Worm (Caenorhabditis elegans) whole organism, L3 larva: Measurements from ENCODE around the gene cnc-5.
A peak's percentile ranks its signal among the peaks of the same experiment; 100 is the strongest.

Experiments
- ZK546.5 ChIP-seq: sonication (generic microtip); optimal IDR thresholded peaks from 2 replicates; lab custom pipeline; 2017; ENCODE audit warnings: missing biosample characterization, missing genetic modification characterization
- ama-1 ChIP-seq: fragments of 150-350 bp; optimal IDR thresholded peaks from 2 replicates; lab custom pipeline; 2018
- ceh-16 ChIP-seq: sonication (generic microtip); optimal IDR thresholded peaks from 2 replicates; lab custom pipeline; 2017; ENCODE audit warnings: missing biosample characterization, missing genetic modification characterization
- ceh-82 ChIP-seq: fragments of 150-350 bp; optimal IDR thresholded peaks from 2 replicates; lab custom pipeline; 2014; ENCODE audit warnings: missing biosample characterization, missing genetic modification characterization
- ceh-9 ChIP-seq: sonication (generic microtip); optimal IDR thresholded peaks from 2 replicates; lab custom pipeline; 2018; ENCODE audit warnings: missing biosample characterization, missing genetic modification characterization
- daf-12 ChIP-seq: fragments of 150-350 bp; optimal IDR thresholded peaks from 2 replicates; lab custom pipeline; 2014; ENCODE audit warnings: missing biosample characterization, missing genetic modification reagents, missing genetic modification characterization
- egl-5 ChIP-seq: fragments of 150-350 bp; optimal IDR thresholded peaks from 2 replicates; lab custom pipeline; 2017; ENCODE audit warnings: missing biosample characterization, missing genetic modification reagents, missing genetic modification characterization, inconsistent platforms
- elt-1 ChIP-seq: fragments of 150-350 bp; optimal IDR thresholded peaks from 2 replicates; lab custom pipeline; 2014; ENCODE audit warnings: missing biosample characterization, missing genetic modification characterization
- elt-2 ChIP-seq: sonication (generic microtip); optimal IDR thresholded peaks from 2 replicates; lab custom pipeline; 2016; ENCODE audit warnings: missing genetic modification reagents, mild to moderate bottlenecking, missing genetic modification characterization, missing compliant biosample characterization
- elt-3 ChIP-seq, 3 experiments: fragments of 150-350 bp in 1 of 3; sonication (generic microtip) in 2 of 3; optimal IDR thresholded peaks; 2 replicates in 2 of 3; 4 replicates in 1 of 3; lab custom pipeline; 2014 to 2017; ENCODE audit warnings: missing biosample characterization in 3 of 3, missing genetic modification characterization in 3 of 3
- eor-1 ChIP-seq, 2 experiments: fragments of 150-350 bp; optimal IDR thresholded peaks; 2 replicates each; lab custom pipeline; 2014 to 2018; ENCODE audit warnings: missing biosample characterization in 2 of 2, missing genetic modification characterization in 2 of 2
- fkh-2 ChIP-seq: fragments of 150-350 bp; optimal IDR thresholded peaks from 2 replicates; lab custom pipeline; 2014; ENCODE audit warnings: missing biosample characterization, missing genetic modification reagents, missing genetic modification characterization
- hmg-11 ChIP-seq: sonication (generic microtip); optimal IDR thresholded peaks from 2 replicates; lab custom pipeline; 2016; ENCODE audit warnings: missing genetic modification characterization, missing compliant biosample characterization
- jun-1 ChIP-seq: fragments of 150-350 bp; optimal IDR thresholded peaks from 2 replicates; lab custom pipeline; 2014; ENCODE audit warnings: missing biosample characterization, missing genetic modification reagents, missing genetic modification characterization
- lin-39 ChIP-seq: fragments of 150-350 bp; optimal IDR thresholded peaks from 2 replicates; lab custom pipeline; 2018; ENCODE audit warnings: missing biosample characterization, missing genetic modification reagents, missing genetic modification characterization
- lsy-12 ChIP-seq: sonication (generic microtip); optimal IDR thresholded peaks from 2 replicates; lab custom pipeline; 2016; ENCODE audit warnings: mild to moderate bottlenecking, missing genetic modification characterization, missing compliant biosample characterization
- mdl-1 ChIP-seq: fragments of 150-350 bp; optimal IDR thresholded peaks from 2 replicates; lab custom pipeline; 2014; ENCODE audit warnings: missing biosample characterization, missing genetic modification characterization
- mml-1 ChIP-seq: fragments of 150-350 bp; sonication (generic microtip); optimal IDR thresholded peaks from 3 replicates; lab custom pipeline; 2014; ENCODE audit warnings: missing biosample characterization, missing genetic modification characterization
- nfya-1 ChIP-seq: sonication (generic microtip); optimal IDR thresholded peaks from 2 replicates; lab custom pipeline; 2017; ENCODE audit warnings: missing genetic modification characterization, mild to moderate bottlenecking, missing compliant biosample characterization, antibody characterized with exemption, moderate library complexity; ENCODE audit not compliant: insufficient read depth
- nhr-11 ChIP-seq: fragments of 150-350 bp; optimal IDR thresholded peaks from 2 replicates; lab custom pipeline; 2014; ENCODE audit warnings: missing biosample characterization, missing genetic modification characterization
- nhr-12 ChIP-seq: fragments of 150-350 bp; optimal IDR thresholded peaks from 2 replicates; lab custom pipeline; 2014; ENCODE audit warnings: missing biosample characterization, missing genetic modification characterization
- nhr-23 ChIP-seq: fragments of 150-350 bp; optimal IDR thresholded peaks from 2 replicates; lab custom pipeline; 2014; ENCODE audit warnings: missing biosample characterization, missing genetic modification reagents, missing genetic modification characterization
- nhr-237 ChIP-seq: fragments of 150-350 bp; optimal IDR thresholded peaks from 2 replicates; lab custom pipeline; 2014; ENCODE audit warnings: missing biosample characterization, missing genetic modification characterization
- nhr-25 ChIP-seq: sonication (generic microtip); optimal IDR thresholded peaks from 2 replicates; lab custom pipeline; 2017; ENCODE audit warnings: missing biosample characterization, missing genetic modification characterization
- nhr-28 ChIP-seq: fragments of 150-350 bp; optimal IDR thresholded peaks from 2 replicates; lab custom pipeline; 2014; ENCODE audit warnings: missing biosample characterization, missing genetic modification characterization
- nhr-43 ChIP-seq: sonication (generic microtip); optimal IDR thresholded peaks from 2 replicates; lab custom pipeline; 2016; ENCODE audit warnings: mild to moderate bottlenecking, missing genetic modification characterization, missing compliant biosample characterization; ENCODE audit not compliant: poor library complexity, severe bottlenecking
- nhr-67 ChIP-seq: fragments of 150-350 bp; optimal IDR thresholded peaks from 2 replicates; lab custom pipeline; 2014; ENCODE audit warnings: missing biosample characterization, missing genetic modification characterization
- nhr-76 ChIP-seq: fragments of 150-350 bp; sonication (generic microtip); optimal IDR thresholded peaks from 5 replicates; lab custom pipeline; 2014; ENCODE audit warnings: missing biosample characterization, missing genetic modification characterization
- pha-4 ChIP-seq: fragments of 150-350 bp; optimal IDR thresholded peaks from 2 replicates; lab custom pipeline; 2014; ENCODE audit warnings: missing biosample characterization, missing genetic modification reagents, missing genetic modification characterization
- pqm-1 ChIP-seq: fragments of 150-350 bp; optimal IDR thresholded peaks from 2 replicates; lab custom pipeline; 2017; ENCODE audit warnings: missing biosample characterization, missing genetic modification characterization, inconsistent platforms
- snpc-4 ChIP-seq: fragments of 150-350 bp; optimal IDR thresholded peaks from 2 replicates; lab custom pipeline; 2014; ENCODE audit warnings: missing biosample characterization, missing genetic modification characterization
- tbx-2 ChIP-seq: sonication (generic microtip); optimal IDR thresholded peaks from 2 replicates; lab custom pipeline; 2016; ENCODE audit warnings: mild to moderate bottlenecking, missing genetic modification characterization, missing compliant biosample characterization
- unc-39 ChIP-seq: sonication (generic microtip); optimal IDR thresholded peaks from 4 replicates; lab custom pipeline; 2017; ENCODE audit warnings: missing biosample characterization, missing genetic modification characterization
- ztf-11 ChIP-seq: fragments of 150-350 bp; optimal IDR thresholded peaks from 2 replicates; lab custom pipeline; 2014; ENCODE audit warnings: missing biosample characterization, missing genetic modification characterization

Gene cnc-5

ce11 chrV:1422269-1422668, 22.9 kb upstream of the cnc-5 start:
- TF ChIP-seq nhr-23 (tag; lab: Kevin White, UChicago), result no peak
- TF ChIP-seq ceh-16, result no peak
- TF ChIP-seq ceh-82 (tag; lab: Kevin White, UChicago), result no peak
- no peak for TF ChIP-seq lin-39 (tag; lab: Kevin White, UChicago)
- no peak for TF ChIP-seq egl-5
- no peak for TF ChIP-seq mml-1 (tag; lab: Kevin White, UChicago)
- TF ChIP-seq unc-39 (tag; lab: Kevin White, UChicago), result no peak
- no peak for TF ChIP-seq pha-4 (tag; lab: Kevin White, UChicago)
- TF ChIP-seq lsy-12 (tag; lab: Kevin White, UChicago), result no peak
- no peak for TF ChIP-seq ZK546.5 (tag; lab: Kevin White, UChicago)
- TF ChIP-seq nhr-43 (tag; lab: Kevin White, UChicago), result no peak
- no peak for TF ChIP-seq fkh-2 (tag; lab: Kevin White, UChicago)
- TF ChIP-seq nhr-76 (tag; lab: Kevin White, UChicago), result no peak
- TF ChIP-seq mdl-1 (tag; lab: Kevin White, UChicago), result no peak

ce11 chrV:1423338-1423737, 21.8 kb upstream of the cnc-5 start:
- TF ChIP-seq nhr-237 (tag; lab: Kevin White, UChicago) (no peak), pha-4 (tag; lab: Kevin White, UChicago) (no peak), lsy-12 (tag; lab: Kevin White, UChicago) (no peak), ceh-9 (no peak), nfya-1 (tag; lab: Kevin White, UChicago) (no peak), fkh-2 (tag; lab: Kevin White, UChicago) (no peak), pqm-1 (tag; lab: Kevin White, UChicago) (no peak), eor-1 (tag; optimal IDR thresholded peaks at IDR 0.05; lab: Kevin White, UChicago) (no peak), tbx-2 (no peak), nhr-11 (no peak), ama-1 (lab: Kevin White, UChicago) (no peak), daf-12 (tag; lab: Kevin White, UChicago) (no peak), elt-1 (tag; lab: Kevin White, UChicago) (no peak), jun-1 (tag; lab: Kevin White, UChicago) (no peak), nhr-12 (no peak), unc-39 (tag; lab: Kevin White, UChicago) (no peak), hmg-11 (no peak), nhr-67 (no peak), nhr-28 (no peak), egl-5 (no peak)

- TF ChIP-seq elt-2 (no peak), lin-39 (tag; lab: Kevin White, UChicago) (no peak)
- TF ChIP-seq, all 47 proteins: peak for 0
These were observed 19.6 kb upstream of the cnc-5 start, which contains the start of gene R12A1.3 for ce11 chrV:1425595-1425994. TSS of gene R12A1.3 (minus strand) at chrV:1425794.

ce11 chrV:1431702-1432187, 13.4 kb upstream of the cnc-5 start, which contains the start of gene ges-1:
TSS of gene ges-1 (minus strand) at chrV:1432137.
- no peak for TF ChIP-seq lsy-12 (tag; lab: Kevin White, UChicago)
- TF ChIP-seq lin-39 (tag; lab: Kevin White, UChicago), result no peak
- no peak for TF ChIP-seq ceh-16
- no peak for TF ChIP-seq elt-3 (tag; optimal IDR thresholded peaks at IDR 0.05; lab: Kevin White, UChicago)

- no peak for TF ChIP-seq nhr-28
- no peak for TF ChIP-seq unc-39 (tag; lab: Kevin White, UChicago)
- no peak for TF ChIP-seq ZK546.5 (tag; lab: Kevin White, UChicago)
- peak; percentile 30 for TF ChIP-seq pqm-1 (tag; lab: Kevin White, UChicago)
- no peak for TF ChIP-seq ceh-16
- TF ChIP-seq nhr-67, result no peak
- no peak for TF ChIP-seq nfya-1 (tag; lab: Kevin White, UChicago)
- no peak for TF ChIP-seq mdl-1 (tag; lab: Kevin White, UChicago)
- TF ChIP-seq ztf-11 (tag; lab: Kevin White, UChicago), result no peak
- no peak for TF ChIP-seq nhr-25 (tag; lab: Kevin White, UChicago)
- peak; percentile 69 for TF ChIP-seq elt-2
- TF ChIP-seq snpc-4 (tag; lab: Kevin White, UChicago), result no peak
- TF ChIP-seq daf-12 (tag; lab: Kevin White, UChicago), result no peak
These were observed 12.4 kb upstream of the cnc-5 start for ce11 chrV:1432500-1433418.
